Worm (Caenorhabditis elegans): ENCODE results near the gene spds-1.

spds-1 gene

ce11 chrII:12767258-12767824, 39.4 kb upstream of the spds-1 start:
- TF ChIP-seq M03D4.4 (tag; optimal IDR thresholded peaks at IDR 0.05) (no peak), nhr-12 (tag; optimal IDR thresholded peaks at IDR 0.05) (no peak), hlh-1 (tag; optimal IDR thresholded peaks at IDR 0.05) (no peak), unc-120 (tag; optimal IDR thresholded peaks at IDR 0.05; ENCODE audit: poor library complexity, severe bottlenecking) (no peak), cnd-1 (tag; optimal IDR thresholded peaks at IDR 0.05) (no peak), lsy-2 (tag; optimal IDR thresholded peaks at IDR 0.05) (no peak), lin-13 (tag; optimal IDR thresholded peaks at IDR 0.05) (no peak)

ce11 chrII:12768167-12768712, 38.5 kb upstream of the spds-1 start, which contains the start of the genes vps-2 and tiar-2:
vps-2 (minus strand) TSS chrII:12768217.
tiar-2 (plus strand) TSS chrII:12768686.
- TF ChIP-seq elt-3 (tag; optimal IDR thresholded peaks at IDR 0.05) = no peak
- no peak for TF ChIP-seq unc-120 (tag; optimal IDR thresholded peaks at IDR 0.05; ENCODE audit: poor library complexity, severe bottlenecking)
- TF ChIP-seq lsy-2 (tag; optimal IDR thresholded peaks at IDR 0.05) = peak; percentile 48
- no peak for TF ChIP-seq elt-1 (tag; optimal IDR thresholded peaks at IDR 0.05; ENCODE audit: borderline replicate concordance, insufficient read depth)
- peak; percentile 55 for TF ChIP-seq nhr-237 (tag; optimal IDR thresholded peaks at IDR 0.05)
- TF ChIP-seq mab-5 (tag; optimal IDR thresholded peaks at IDR 0.05) = no peak
- no peak for TF ChIP-seq nhr-28 (tag; optimal IDR thresholded peaks at IDR 0.05)
- no peak for TF ChIP-seq mls-2 (tag; optimal IDR thresholded peaks at IDR 0.05)
- peak; percentile 89 for TF ChIP-seq ces-1 (GFP tag; optimal IDR thresholded peaks at IDR 0.05)

- TF ChIP-seq hlh-1 (tag; optimal IDR thresholded peaks at IDR 0.05) = no peak
- no peak for TF ChIP-seq elt-3 (tag; optimal IDR thresholded peaks at IDR 0.05)
- TF ChIP-seq elt-1 (tag; optimal IDR thresholded peaks at IDR 0.05; ENCODE audit: borderline replicate concordance, insufficient read depth) = no peak
- no peak for TF ChIP-seq drap-1 (GFP tag; optimal IDR thresholded peaks at IDR 0.05)
- no peak for TF ChIP-seq unc-62 (GFP tag; optimal IDR thresholded peaks at IDR 0.05)
- no peak for TF ChIP-seq nhr-76 (tag; optimal IDR thresholded peaks at IDR 0.05)
- no peak for TF ChIP-seq mls-2 (tag; optimal IDR thresholded peaks at IDR 0.05)
- TF ChIP-seq ceh-39 (tag; optimal IDR thresholded peaks at IDR 0.05) = no peak
- no peak for TF ChIP-seq blmp-1 (tag; optimal IDR thresholded peaks at IDR 0.05)
- TF ChIP-seq ces-1 (GFP tag; optimal IDR thresholded peaks at IDR 0.05) = no peak
- TF ChIP-seq unc-39 (tag; optimal IDR thresholded peaks at IDR 0.05) = no peak
These were observed 36.8 kb upstream of the spds-1 start for ce11 chrII:12769947-12770346.

ce11 chrII:12774402-12774801, 32.3 kb upstream of the spds-1 start, which contains the start of gene Y46G5A.14:
Y46G5A.14 (plus strand) TSS chrII:12774702.
- no peak for TF ChIP-seq hlh-1 (tag; optimal IDR thresholded peaks at IDR 0.05)
- no peak for TF ChIP-seq mls-2 (tag; optimal IDR thresholded peaks at IDR 0.05)
- no peak for TF ChIP-seq lin-32 (GFP tag; optimal IDR thresholded peaks at IDR 0.05)
- TF ChIP-seq sptf-1 (tag; optimal IDR thresholded peaks at IDR 0.05) = no peak
- TF ChIP-seq mab-5 (tag; optimal IDR thresholded peaks at IDR 0.05) = no peak
- no peak for TF ChIP-seq unc-120 (tag; optimal IDR thresholded peaks at IDR 0.05; ENCODE audit: poor library complexity, severe bottlenecking)
- no peak for TF ChIP-seq ces-1 (GFP tag; optimal IDR thresholded peaks at IDR 0.05)
- TF ChIP-seq M03D4.4 (tag; optimal IDR thresholded peaks at IDR 0.05) = no peak
- TF ChIP-seq ham-2 (GFP tag; optimal IDR thresholded peaks at IDR 0.05) = no peak
- no peak for TF ChIP-seq ceh-43 (GFP tag; optimal IDR thresholded peaks at IDR 0.05)
- no peak for TF ChIP-seq tbx-8 (GFP tag; optimal IDR thresholded peaks at IDR 0.05)
- no peak for TF ChIP-seq ceh-39 (tag; optimal IDR thresholded peaks at IDR 0.05)
- TF ChIP-seq cnd-1 (tag; optimal IDR thresholded peaks at IDR 0.05) = no peak
- TF ChIP-seq lsy-2 (tag; optimal IDR thresholded peaks at IDR 0.05) = no peak
- TF ChIP-seq sem-2 (GFP tag; optimal IDR thresholded peaks at IDR 0.05) = no peak

ce11 chrII:12776379-12776778, 30.3 kb upstream of the spds-1 start, which contains the start of gene Y46G5A.34:
Y46G5A.34 (plus strand) TSS chrII:12776679.
- TF ChIP-seq bed-3 (GFP tag; optimal IDR thresholded peaks at IDR 0.05) (no peak), snpc-4 (tag; optimal IDR thresholded peaks at IDR 0.05) (no peak), hlh-1 (tag; optimal IDR thresholded peaks at IDR 0.05) (no peak), ztf-11 (tag; optimal IDR thresholded peaks at IDR 0.05) (no peak), unc-62 (GFP tag; optimal IDR thresholded peaks at IDR 0.05) (no peak), mab-5 (tag; optimal IDR thresholded peaks at IDR 0.05) (no peak), blmp-1 (tag; optimal IDR thresholded peaks at IDR 0.05) (no peak), lin-13 (tag; optimal IDR thresholded peaks at IDR 0.05) (no peak), elt-3 (tag; optimal IDR thresholded peaks at IDR 0.05) (no peak), lin-32 (GFP tag; optimal IDR thresholded peaks at IDR 0.05) (no peak), flh-1 (GFP tag; optimal IDR thresholded peaks at IDR 0.05) (no peak), mls-2 (tag; optimal IDR thresholded peaks at IDR 0.05) (no peak), nhr-28 (tag; optimal IDR thresholded peaks at IDR 0.05) (no peak), ceh-39 (tag; optimal IDR thresholded peaks at IDR 0.05) (no peak), nhr-2 (tag; optimal IDR thresholded peaks at IDR 0.05) (no peak), sptf-1 (tag; optimal IDR thresholded peaks at IDR 0.05) (no peak)

Data from whole organism, mixed stage, embryonic.